Fruit fly (Drosophila melanogaster): ENCODE results near the gene CG33325.

The CG33325 gene

dm6 chr3R:8668024-8668856 lies 11.6 kb downstream of the CG33325 start:
- TF ChIP-seq noc (tag; optimal IDR thresholded peaks at IDR 0.05) = peak; percentile 15

DNA sequence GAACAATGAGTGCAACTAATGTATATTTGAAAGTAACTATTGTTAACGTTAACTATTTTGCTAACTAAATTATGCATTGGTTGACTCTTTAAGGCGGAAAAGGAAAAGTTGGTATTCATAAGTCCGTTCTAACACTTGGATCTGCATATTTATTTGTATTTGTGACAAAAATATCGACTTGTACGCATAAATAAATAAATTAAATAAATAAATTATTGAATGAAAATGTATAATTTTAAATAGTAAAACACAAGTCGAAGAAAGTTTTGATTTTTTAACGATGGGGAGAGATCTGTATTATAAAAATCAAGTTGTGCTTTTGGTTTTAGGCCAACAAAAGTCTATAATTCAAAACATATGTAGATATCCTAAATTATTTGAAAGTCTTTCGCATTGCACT lies 12.3 kb downstream of the CG33325 start, which contains the start of gene CG8036:
Gene CG8036, plus strand, starts transcription at position 301 of the 400 bp plus-strand sequence.
- TF ChIP-seq noc (tag; optimal IDR thresholded peaks at IDR 0.05) = no peak

DNA sequence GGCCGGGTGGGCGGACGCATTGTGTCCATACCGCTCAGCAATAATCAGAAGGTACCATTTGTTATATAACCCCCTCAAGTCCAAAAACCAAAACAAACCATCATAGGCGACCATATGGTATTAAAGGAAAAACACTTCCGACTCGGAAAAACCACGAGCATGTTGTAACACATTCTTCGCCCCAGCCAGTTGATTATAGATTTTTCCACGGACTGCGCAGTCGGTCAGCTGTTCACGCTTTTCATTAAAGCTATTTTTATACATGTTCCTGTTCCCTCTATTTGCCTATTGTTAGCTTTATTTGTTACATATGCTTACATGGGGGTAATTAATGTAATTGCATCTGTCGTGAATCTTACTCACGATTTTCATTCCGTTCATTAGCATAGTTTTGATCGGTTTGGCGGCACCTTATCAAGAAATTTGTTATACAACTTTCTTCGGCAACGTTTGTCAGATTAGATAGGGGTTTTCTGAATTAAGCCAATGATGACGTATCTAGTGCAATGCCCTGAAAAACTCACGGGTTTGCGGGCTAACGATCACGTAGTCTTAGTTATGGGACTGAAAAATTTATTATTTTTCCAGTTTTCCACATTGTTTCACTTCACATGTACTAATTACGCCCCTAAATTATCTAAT lies 15.0 kb downstream of the CG33325 start:
- TF ChIP-seq noc (tag; optimal IDR thresholded peaks at IDR 0.05) = no peak

- peak; percentile 52 for TF ChIP-seq noc (tag; optimal IDR thresholded peaks at IDR 0.05)
Observed at dm6 chr3R:8663668-8664283, 16.1 kb downstream of the CG33325 start, which contains the start of gene CG8032. Gene CG8032, plus strand, starts transcription at chr3R:8664115.

dm6 chr3R:8660661-8661060 lies 19.2 kb downstream of the CG33325 start, which contains the start of gene bel:
Gene bel, minus strand, starts transcription at chr3R:8660761.
- TF ChIP-seq noc (tag; optimal IDR thresholded peaks at IDR 0.05) = no peak

dm6 chr3R:8659907-8660660 lies 19.8 kb downstream of the CG33325 start:
- TF ChIP-seq noc (tag; optimal IDR thresholded peaks at IDR 0.05) = peak; percentile 7

DNA sequence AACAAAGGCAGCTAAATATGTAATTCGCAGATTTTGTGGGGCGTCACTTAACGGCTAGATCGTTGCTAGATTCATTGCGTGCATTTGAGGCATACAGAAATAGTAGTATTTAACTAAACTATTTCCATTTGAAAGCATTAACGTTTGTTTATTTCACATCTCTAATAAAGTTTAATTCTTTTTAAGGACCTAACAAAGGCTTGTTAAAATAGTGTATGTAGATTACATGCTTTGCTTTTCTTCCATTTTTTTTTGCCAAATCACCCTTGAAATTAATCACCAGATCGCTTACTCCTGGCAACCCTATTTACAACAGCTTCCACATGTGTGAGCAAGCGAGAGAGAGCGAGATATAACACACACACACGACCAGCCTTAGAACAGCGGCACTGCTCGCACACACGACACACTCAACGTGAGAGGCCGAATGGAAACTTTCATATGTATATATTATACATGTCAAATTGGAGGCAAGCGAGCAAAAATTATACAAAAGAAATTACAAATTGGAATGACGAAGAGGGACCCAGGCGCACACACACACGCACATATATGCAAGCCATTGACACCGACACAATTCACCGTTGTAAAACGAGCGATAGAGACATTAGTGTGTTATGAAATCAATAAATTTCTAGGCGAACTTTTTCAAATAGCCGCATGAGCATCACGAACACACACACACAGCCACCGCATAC lies 20.5 kb downstream of the CG33325 start:
- peak; percentile 62 for TF ChIP-seq noc (tag; optimal IDR thresholded peaks at IDR 0.05)

dm6 chr3R:8658688-8659087 lies 21.1 kb downstream of the CG33325 start:
- no peak for TF ChIP-seq noc (tag; optimal IDR thresholded peaks at IDR 0.05)

DNA sequence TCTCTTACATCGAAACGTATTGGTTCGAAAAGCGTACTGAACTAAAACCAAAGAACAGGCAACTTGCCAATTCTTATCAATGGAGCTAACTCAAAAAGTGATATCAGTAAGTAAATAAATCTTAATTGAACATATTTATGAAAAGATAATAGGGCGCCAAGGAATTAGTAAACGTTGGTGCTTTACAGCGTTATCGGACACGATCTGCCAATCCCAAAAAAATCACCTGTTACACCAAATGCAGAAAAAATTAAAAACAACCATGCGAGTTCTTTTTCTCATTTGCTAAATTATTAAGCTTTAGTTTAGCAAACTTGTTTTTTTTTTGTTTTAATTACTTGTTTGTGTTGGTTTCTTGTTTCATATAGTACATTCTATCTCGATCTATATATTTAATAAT lies 25.2 kb downstream of the CG33325 start, which contains the start of gene CG42489:
Gene CG42489, minus strand, starts transcription at position 101 of the 400 bp plus-strand sequence.
- TF ChIP-seq noc (tag; optimal IDR thresholded peaks at IDR 0.05) = no peak

DNA sequence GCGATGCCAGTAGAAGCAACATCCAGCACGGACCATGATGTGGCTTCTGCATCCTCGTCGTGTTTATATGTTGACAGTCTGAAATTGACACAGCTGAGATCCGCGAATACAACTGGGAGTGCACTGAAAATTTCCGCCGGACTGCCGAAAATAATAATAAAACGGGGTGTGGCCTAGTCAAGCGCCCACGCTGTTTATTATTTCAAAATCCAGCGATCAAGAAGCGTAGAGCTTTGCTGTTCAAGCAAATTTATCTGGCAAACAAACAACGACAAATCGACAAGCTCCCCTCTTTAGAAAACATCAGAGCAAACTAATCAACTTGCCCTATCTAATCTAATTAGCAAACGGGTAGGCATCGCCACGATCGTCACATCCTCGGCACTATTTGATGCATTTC lies 25.8 kb downstream of the CG33325 start:
- no peak for TF ChIP-seq noc (tag; optimal IDR thresholded peaks at IDR 0.05)

dm6 chr3R:8652731-8653130 lies 27.1 kb downstream of the CG33325 start, which contains the start of the genes Sys1 and Dhod:
Gene Sys1, plus strand, starts transcription at chr3R:8652821.
Gene Dhod, minus strand, starts transcription at chr3R:8652916.
- TF ChIP-seq noc (tag; optimal IDR thresholded peaks at IDR 0.05) = peak; percentile 77

DNA sequence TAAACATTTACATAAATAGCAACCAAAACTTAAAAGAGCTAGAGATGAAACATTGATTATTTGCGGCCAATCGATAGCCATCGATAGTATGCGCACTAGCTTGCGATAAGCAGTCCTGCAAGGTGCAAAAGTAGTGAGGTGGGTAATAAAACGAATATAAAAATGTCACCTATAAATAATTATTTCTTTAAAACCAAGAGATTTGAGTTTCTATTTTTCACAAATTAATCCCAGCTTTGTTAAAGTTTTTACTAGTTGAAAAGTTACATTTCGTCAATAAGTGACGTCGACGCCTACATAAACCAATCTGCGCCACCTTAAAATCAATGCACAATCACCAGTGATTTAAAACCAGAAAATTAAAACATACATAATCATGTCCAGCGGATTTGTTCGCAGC lies 29.1 kb downstream of the CG33325 start, which contains the start of the genes Mkk4 and SLIRP2:
Gene Mkk4, minus strand, starts transcription at position 56 of the 400 bp plus-strand sequence.
Gene SLIRP2, plus strand, starts transcription at position 344 of the 400 bp plus-strand sequence.
- TF ChIP-seq noc (tag; optimal IDR thresholded peaks at IDR 0.05) = peak; percentile 98

DNA sequence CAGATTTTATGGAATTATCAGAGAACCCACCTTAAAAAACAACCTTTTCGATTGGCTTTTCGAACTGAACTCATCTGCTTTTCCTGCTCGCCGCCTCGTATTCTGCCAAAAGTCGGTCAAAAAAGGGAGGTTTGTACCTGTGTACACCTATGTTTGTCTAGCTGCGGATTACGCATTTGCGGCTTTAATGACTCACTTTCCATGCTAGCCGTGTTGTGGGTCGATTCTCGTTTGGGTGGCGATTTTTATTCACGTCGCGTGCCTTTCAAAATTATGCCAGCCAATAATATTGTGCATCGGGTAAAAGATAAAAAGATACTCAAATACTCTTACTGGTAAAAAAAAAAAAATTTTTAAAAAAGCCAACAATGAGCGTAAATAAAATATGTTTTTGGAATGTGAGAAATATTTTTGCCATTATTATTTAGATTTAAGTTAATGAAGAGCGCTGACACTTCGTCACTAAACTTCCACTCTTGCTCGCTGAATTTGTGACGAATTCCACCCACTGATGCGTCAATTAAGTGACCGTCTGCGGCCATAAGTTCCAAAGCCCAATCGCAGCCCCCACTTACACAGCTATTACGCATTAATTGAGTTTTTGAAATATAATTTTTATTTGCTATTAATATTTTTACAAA lies 34.1 kb downstream of the CG33325 start, which contains the start of gene Cyp313b1:
Gene Cyp313b1, minus strand, starts transcription at position 71 of the 641 bp plus-strand sequence.
- no peak for TF ChIP-seq noc (tag; optimal IDR thresholded peaks at IDR 0.05)

DNA sequence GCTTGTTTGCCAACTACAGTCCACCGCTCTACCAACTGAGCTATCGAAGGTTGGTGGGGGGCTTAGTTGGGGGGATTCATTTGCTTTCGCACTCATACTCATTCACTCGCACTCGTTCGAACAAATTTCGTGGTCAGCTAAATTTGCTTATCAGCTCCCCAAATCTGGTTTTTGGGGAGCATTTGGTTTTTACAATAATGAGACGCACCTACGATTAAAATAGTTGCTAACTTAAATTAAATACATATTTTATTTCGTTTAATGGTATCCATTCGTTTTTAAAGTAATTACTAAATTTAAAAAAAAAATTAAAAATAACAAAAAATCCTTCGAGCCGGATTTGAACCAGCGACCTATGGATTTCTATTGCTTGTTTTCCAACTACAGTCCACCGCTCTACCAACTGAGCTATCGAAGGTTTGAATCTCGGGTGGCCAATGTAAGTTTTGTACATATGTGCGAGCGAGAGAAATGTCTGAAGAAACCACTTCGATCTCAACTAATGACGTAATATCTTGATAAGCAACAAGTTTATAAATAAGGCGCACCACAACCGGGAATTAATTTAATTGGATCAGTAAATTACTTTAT lies 37.4 kb downstream of the CG33325 start:
- TF ChIP-seq noc (tag; optimal IDR thresholded peaks at IDR 0.05) = peak; percentile 29
